Worm (Caenorhabditis elegans) whole organism, L2 larva: ENCODE data around the gene cpg-1.

Source experiments
- C34F6.9 ChIP-seq: fragments of 150-350 bp; optimal IDR thresholded peaks from 2 replicates; lab custom pipeline; 2014; ENCODE audit warnings: missing biosample characterization, missing genetic modification characterization
- F13H6.1 ChIP-seq: sonication (generic microtip); optimal IDR thresholded peaks from 2 replicates; lab custom pipeline; 2016; ENCODE audit warnings: missing genetic modification characterization, missing compliant biosample characterization
- R02D3.7 ChIP-seq: fragments of 150-350 bp; optimal IDR thresholded peaks from 2 replicates; lab custom pipeline; 2014; ENCODE audit warnings: missing biosample characterization, missing genetic modification characterization
- Y55F3AM.14 ChIP-seq: fragments of 200-800 bp; sonication (Bioruptor generic); optimal IDR thresholded peaks from 2 replicates; lab custom pipeline; 2018; ENCODE audit warnings: mild to moderate bottlenecking, missing genetic modification characterization, missing compliant biosample characterization
- ZK546.5 ChIP-seq: sonication (generic microtip); optimal IDR thresholded peaks from 2 replicates; lab custom pipeline; 2017; ENCODE audit warnings: missing biosample characterization, missing genetic modification characterization
- alr-1 ChIP-seq: fragments of 150-350 bp; optimal IDR thresholded peaks from 2 replicates; lab custom pipeline; 2014; ENCODE audit warnings: missing biosample characterization, missing genetic modification characterization
- aly-2 ChIP-seq: fragments of 150-350 bp; optimal IDR thresholded peaks from 2 replicates; lab custom pipeline; 2014; ENCODE audit warnings: missing biosample characterization, missing genetic modification characterization
- ama-1 ChIP-seq: fragments of 150-350 bp; optimal IDR thresholded peaks from 2 replicates; lab custom pipeline; 2018; ENCODE audit warnings: inconsistent platforms
- blmp-1 ChIP-seq: sonication (generic microtip); optimal IDR thresholded peaks from 2 replicates; lab custom pipeline; 2017; ENCODE audit warnings: missing genetic modification characterization, mild to moderate bottlenecking, missing compliant biosample characterization, antibody characterized with exemption, moderate library complexity; ENCODE audit not compliant: insufficient read depth
- ceh-16 ChIP-seq: fragments of 150-350 bp; optimal IDR thresholded peaks from 2 replicates; lab custom pipeline; 2014; ENCODE audit warnings: missing biosample characterization, missing genetic modification characterization
- ceh-82 ChIP-seq: fragments of 150-350 bp; optimal IDR thresholded peaks from 2 replicates; lab custom pipeline; 2014; ENCODE audit warnings: missing biosample characterization, missing genetic modification characterization
- crh-2 ChIP-seq: sonication (generic microtip); optimal IDR thresholded peaks from 2 replicates; lab custom pipeline; 2017; ENCODE audit warnings: missing biosample characterization, missing genetic modification characterization
- dmd-4 ChIP-seq: sonication (generic microtip); optimal IDR thresholded peaks from 2 replicates; lab custom pipeline; 2017; ENCODE audit warnings: missing biosample characterization, missing genetic modification characterization
- egl-27 ChIP-seq: sonication (generic microtip); optimal IDR thresholded peaks from 3 replicates; lab custom pipeline; 2017; ENCODE audit warnings: missing biosample characterization, missing genetic modification reagents, missing genetic modification characterization
- elt-1 ChIP-seq: fragments of 150-350 bp; optimal IDR thresholded peaks from 2 replicates; lab custom pipeline; 2014; ENCODE audit warnings: missing biosample characterization, missing genetic modification characterization
- elt-3 ChIP-seq: sonication (generic microtip); optimal IDR thresholded peaks from 2 replicates; lab custom pipeline; 2017; ENCODE audit warnings: missing biosample characterization, missing genetic modification characterization
- fos-1 ChIP-seq: fragments of 150-350 bp; optimal IDR thresholded peaks from 2 replicates; lab custom pipeline; 2014; ENCODE audit warnings: missing biosample characterization, missing genetic modification characterization
- gmeb-1 ChIP-seq: fragments of 150-350 bp; optimal IDR thresholded peaks from 2 replicates; lab custom pipeline; 2014; ENCODE audit warnings: missing biosample characterization, missing genetic modification characterization
- lin-11 ChIP-seq: fragments of 150-350 bp; sonication (generic microtip); optimal IDR thresholded peaks from 2 replicates; lab custom pipeline; 2014; ENCODE audit warnings: missing biosample characterization, missing genetic modification characterization, inconsistent platforms, mixed read lengths
- lin-13 ChIP-seq: fragments of 150-350 bp; optimal IDR thresholded peaks from 2 replicates; lab custom pipeline; 2014; ENCODE audit warnings: missing biosample characterization, missing genetic modification reagents, missing genetic modification characterization
- lin-39 ChIP-seq: fragments of 150-350 bp; optimal IDR thresholded peaks from 2 replicates; lab custom pipeline; 2014; ENCODE audit warnings: missing biosample characterization, missing genetic modification reagents, missing genetic modification characterization
- lsy-2 ChIP-seq, 2 experiments: fragments of 150-350 bp in 1 of 2; sonication (generic microtip) in 1 of 2; optimal IDR thresholded peaks; 2 replicates each; lab custom pipeline; 2014 to 2017; ENCODE audit warnings: missing biosample characterization in 2 of 2, missing genetic modification characterization in 2 of 2
- mab-5 ChIP-seq: fragments of 150-350 bp; optimal IDR thresholded peaks from 2 replicates; lab custom pipeline; 2014; ENCODE audit warnings: missing biosample characterization, missing genetic modification characterization
- mbf-1 ChIP-seq: sonication (generic microtip); optimal IDR thresholded peaks from 2 replicates; lab custom pipeline; 2017; ENCODE audit warnings: missing biosample characterization, missing genetic modification characterization
- mdl-1 ChIP-seq, 2 experiments: fragments of 150-350 bp in 1 of 2; sonication (generic microtip) in 1 of 2; optimal IDR thresholded peaks; 2 replicates each; lab custom pipeline; 2017; ENCODE audit warnings: missing biosample characterization in 2 of 2, missing genetic modification characterization in 2 of 2
- nhr-10 ChIP-seq: sonication (generic microtip); optimal IDR thresholded peaks from 2 replicates; lab custom pipeline; 2017; ENCODE audit warnings: missing biosample characterization, missing genetic modification characterization
- nhr-11 ChIP-seq: fragments of 150-350 bp; optimal IDR thresholded peaks from 2 replicates; lab custom pipeline; 2014; ENCODE audit warnings: missing biosample characterization, missing genetic modification characterization
- nhr-12 ChIP-seq: fragments of 150-350 bp; optimal IDR thresholded peaks from 2 replicates; lab custom pipeline; 2014; ENCODE audit warnings: missing biosample characterization, missing genetic modification characterization
- nhr-129 ChIP-seq: fragments of 150-350 bp; optimal IDR thresholded peaks from 2 replicates; lab custom pipeline; 2014; ENCODE audit warnings: missing biosample characterization, missing genetic modification characterization
- nhr-21 ChIP-seq: fragments of 150-350 bp; optimal IDR thresholded peaks from 2 replicates; lab custom pipeline; 2014; ENCODE audit warnings: missing biosample characterization, missing genetic modification characterization
- nhr-237 ChIP-seq: fragments of 150-350 bp; optimal IDR thresholded peaks from 2 replicates; lab custom pipeline; 2014; ENCODE audit warnings: missing biosample characterization, missing genetic modification characterization
- nhr-25 ChIP-seq: fragments of 150-350 bp; sonication (generic microtip); optimal IDR thresholded peaks from 3 replicates; lab custom pipeline; 2014; ENCODE audit warnings: missing biosample characterization, missing genetic modification characterization
- nhr-6 ChIP-seq: fragments of 150-350 bp; optimal IDR thresholded peaks from 2 replicates; lab custom pipeline; 2014; ENCODE audit warnings: missing biosample characterization, missing genetic modification characterization
- nhr-77 ChIP-seq: fragments of 150-350 bp; optimal IDR thresholded peaks from 2 replicates; lab custom pipeline; 2014; ENCODE audit warnings: missing biosample characterization, missing genetic modification characterization
- peb-1 ChIP-seq: fragments of 150-350 bp; optimal IDR thresholded peaks from 2 replicates; lab custom pipeline; 2014; ENCODE audit warnings: missing biosample characterization, missing genetic modification characterization
- sem-4 ChIP-seq: fragments of 150-350 bp; optimal IDR thresholded peaks from 2 replicates; lab custom pipeline; 2014; ENCODE audit warnings: missing biosample characterization, missing genetic modification reagents, missing genetic modification characterization
- skn-1 ChIP-seq: sonication (generic microtip); optimal IDR thresholded peaks from 2 replicates; lab custom pipeline; 2017; ENCODE audit warnings: missing biosample characterization, missing genetic modification characterization
- sma-3 ChIP-seq: sonication (generic microtip); optimal IDR thresholded peaks from 2 replicates; lab custom pipeline; 2016; ENCODE audit warnings: missing genetic modification reagents, missing genetic modification characterization, missing compliant biosample characterization
- sma-9 ChIP-seq, 2 experiments: fragments of 150-350 bp in 1 of 2; sonication (generic microtip) in 1 of 2; optimal IDR thresholded peaks; 2 replicates each; lab custom pipeline; 2014 to 2016; ENCODE audit warnings: missing genetic modification characterization in 2 of 2, mild to moderate bottlenecking in 1 of 2, missing biosample characterization in 1 of 2, missing compliant biosample characterization in 1 of 2, missing genetic modification reagents in 1 of 2, moderate library complexity in 1 of 2
- snpc-4 ChIP-seq: fragments of 150-350 bp; optimal IDR thresholded peaks from 2 replicates; lab custom pipeline; 2014; ENCODE audit warnings: missing biosample characterization, missing genetic modification characterization
- unc-39 ChIP-seq: fragments of 150-350 bp; optimal IDR thresholded peaks from 2 replicates; lab custom pipeline; 2014; ENCODE audit warnings: missing biosample characterization, missing genetic modification characterization
- unc-55 ChIP-seq: fragments of 150-350 bp; sonication (generic microtip); optimal IDR thresholded peaks from 3 replicates; lab custom pipeline; 2014; ENCODE audit warnings: missing biosample characterization, missing genetic modification reagents, missing genetic modification characterization
- unc-62 ChIP-seq: fragments of 150-350 bp; optimal IDR thresholded peaks from 2 replicates; lab custom pipeline; 2014; ENCODE audit warnings: missing biosample characterization, missing genetic modification reagents, missing genetic modification characterization
- zag-1 ChIP-seq: fragments of 150-350 bp; optimal IDR thresholded peaks from 2 replicates; lab custom pipeline; 2014; ENCODE audit warnings: missing biosample characterization, missing genetic modification characterization
- ztf-1 ChIP-seq: fragments of 200-800 bp; sonication (Bioruptor generic); conservative IDR thresholded peaks from 2 replicates; pipeline ENCODE4 v1.3.6; 2022; ENCODE audit warnings: missing genetic modification characterization, missing compliant biosample characterization
- ztf-11 ChIP-seq: sonication (generic microtip); optimal IDR thresholded peaks from 2 replicates; lab custom pipeline; 2017; ENCODE audit warnings: missing biosample characterization, missing genetic modification characterization
- ztf-4 ChIP-seq: fragments of 150-350 bp; optimal IDR thresholded peaks from 2 replicates; lab custom pipeline; 2014; ENCODE audit warnings: missing biosample characterization, missing genetic modification characterization

cpg-1 gene

ce11 chrIII:4470793-4471192, 18.4 kb upstream of the cpg-1 start (continued):
- TF ChIP-seq ztf-4 (tag; lab: Kevin White, UChicago) (peak; percentile 2), mab-5 (no peak), crh-2 (tag; lab: Kevin White, UChicago) (peak; percentile 61), unc-39 (tag; lab: Kevin White, UChicago) (no peak), nhr-77 (no peak), blmp-1 (tag; lab: Kevin White, UChicago) (peak; percentile 4), unc-62 (GFP tag; lab: Kevin White, UChicago) (no peak), fos-1 (tag; lab: Kevin White, UChicago) (peak; percentile 59), alr-1 (tag; lab: Kevin White, UChicago) (no peak)
- TF ChIP-seq, all 48 proteins: peak for 18

ce11 chrIII:4474908-4475307, 14.3 kb upstream of the cpg-1 start, which contains the start of gene ifet-1:
Gene ifet-1, minus strand, starts transcription at chrIII:4475150.
- TF ChIP-seq nhr-10 (tag; lab: Kevin White, UChicago) (no peak), lin-11 (tag; lab: Kevin White, UChicago) (no peak), nhr-129 (tag; lab: Kevin White, UChicago) (no peak), snpc-4 (tag; lab: Kevin White, UChicago) (no peak), R02D3.7 (tag; lab: Kevin White, UChicago) (no peak)

ce11 chrIII:4475428-4475968, 13.7 kb upstream of the cpg-1 start, which contains the start of gene rps-1:
Gene rps-1, plus strand, starts transcription at chrIII:4475918.
- TF ChIP-seq nhr-10 (tag; lab: Kevin White, UChicago) (peak; percentile 90), C34F6.9 (peak; percentile 100), nhr-11 (tag; lab: Kevin White, UChicago) (no peak), Y55F3AM.14 (GFP tag; lab: Kevin White, UChicago) (peak; percentile 97), unc-62 (GFP tag; lab: Kevin White, UChicago) (peak; percentile 80), mdl-1 (tag; optimal IDR thresholded peaks at IDR 0.05; lab: Kevin White, UChicago) (peak; percentile 93 to 95), nhr-237 (peak; percentile 89), sma-3 (GFP tag; lab: Kevin White, UChicago) (peak; percentile 99), ceh-16 (tag; lab: Kevin White, UChicago) (peak; percentile 95), ztf-1 (GFP tag; lab: Robert Waterston, UW) (no peak), sem-4 (peak; percentile 100), lin-39 (peak; percentile 80), crh-2 (tag; lab: Kevin White, UChicago) (peak; percentile 99), ZK546.5 (tag; lab: Kevin White, UChicago) (peak; percentile 84), sma-9 (GFP tag; optimal IDR thresholded peaks at IDR 0.05; lab: Kevin White, UChicago) (peak; percentile 99), sma-9 (tag; optimal IDR thresholded peaks at IDR 0.05; lab: Kevin White, UChicago) (no peak), R02D3.7 (tag; lab: Kevin White, UChicago) (peak; percentile 81), mbf-1 (tag; lab: Kevin White, UChicago) (peak; percentile 53), aly-2 (peak; percentile 89), elt-1 (tag; lab: Kevin White, UChicago) (no peak), peb-1 (tag; lab: Kevin White, UChicago) (no peak), lin-11 (tag; lab: Kevin White, UChicago) (peak; percentile 98), fos-1 (tag; lab: Kevin White, UChicago) (peak; percentile 99), snpc-4 (tag; lab: Kevin White, UChicago) (peak; percentile 92), ama-1 (lab: Kevin White, UChicago) (peak; percentile 47), dmd-4 (tag; lab: Kevin White, UChicago) (peak; percentile 63), F13H6.1 (tag; lab: Kevin White, UChicago) (peak; percentile 99), nhr-12 (tag; lab: Kevin White, UChicago) (peak; percentile 77), lin-13 (peak; percentile 98), nhr-25 (peak; percentile 99), egl-27 (tag; lab: Kevin White, UChicago) (peak; percentile 97), gmeb-1 (tag; lab: Kevin White, UChicago) (peak; percentile 96), unc-39 (tag; lab: Kevin White, UChicago) (no peak), blmp-1 (tag; lab: Kevin White, UChicago) (peak; percentile 95), alr-1 (tag; lab: Kevin White, UChicago) (no peak), ceh-82 (tag; lab: Kevin White, UChicago) (peak; percentile 94), zag-1 (tag; lab: Kevin White, UChicago) (peak; percentile 96), ztf-4 (tag; lab: Kevin White, UChicago) (peak; percentile 99), skn-1 (peak; percentile 92), nhr-6 (tag; lab: Kevin White, UChicago) (peak; percentile 99), nhr-77 (peak; percentile 92), nhr-21 (peak; percentile 99), elt-3 (tag; lab: Kevin White, UChicago) (no peak), unc-55 (GFP tag; lab: Kevin White, UChicago) (peak; percentile 99), lsy-2 (tag; optimal IDR thresholded peaks at IDR 0.05; lab: Kevin White, UChicago) (peak; percentile 100), ztf-11 (tag; lab: Kevin White, UChicago) (peak; percentile 61), mab-5 (peak; percentile 97), nhr-129 (tag; lab: Kevin White, UChicago) (peak; percentile 99)
